Worm (Caenorhabditis elegans) whole organism, L2 larva: ENCODE results near the gene pgm-3.

Source experiments
- C34F6.9 ChIP-seq: fragments of 150-350 bp; optimal IDR thresholded peaks from 2 replicates; lab custom pipeline; 2014; ENCODE audit warnings: missing biosample characterization, missing genetic modification characterization
- F13H6.1 ChIP-seq: sonication (generic microtip); optimal IDR thresholded peaks from 2 replicates; lab custom pipeline; 2016; ENCODE audit warnings: missing genetic modification characterization, missing compliant biosample characterization
- R02D3.7 ChIP-seq: fragments of 150-350 bp; optimal IDR thresholded peaks from 2 replicates; lab custom pipeline; 2014; ENCODE audit warnings: missing biosample characterization, missing genetic modification characterization
- Y55F3AM.14 ChIP-seq: fragments of 200-800 bp; sonication (Bioruptor generic); optimal IDR thresholded peaks from 2 replicates; lab custom pipeline; 2018; ENCODE audit warnings: mild to moderate bottlenecking, missing genetic modification characterization, missing compliant biosample characterization
- ZK546.5 ChIP-seq: sonication (generic microtip); optimal IDR thresholded peaks from 2 replicates; lab custom pipeline; 2017; ENCODE audit warnings: missing biosample characterization, missing genetic modification characterization
- alr-1 ChIP-seq: fragments of 150-350 bp; optimal IDR thresholded peaks from 2 replicates; lab custom pipeline; 2014; ENCODE audit warnings: missing biosample characterization, missing genetic modification characterization
- aly-2 ChIP-seq: fragments of 150-350 bp; optimal IDR thresholded peaks from 2 replicates; lab custom pipeline; 2014; ENCODE audit warnings: missing biosample characterization, missing genetic modification characterization
- ama-1 ChIP-seq: fragments of 150-350 bp; optimal IDR thresholded peaks from 2 replicates; lab custom pipeline; 2018; ENCODE audit warnings: inconsistent platforms
- blmp-1 ChIP-seq: sonication (generic microtip); optimal IDR thresholded peaks from 2 replicates; lab custom pipeline; 2017; ENCODE audit warnings: missing genetic modification characterization, mild to moderate bottlenecking, missing compliant biosample characterization, antibody characterized with exemption, moderate library complexity; ENCODE audit not compliant: insufficient read depth
- ceh-16 ChIP-seq: fragments of 150-350 bp; optimal IDR thresholded peaks from 2 replicates; lab custom pipeline; 2014; ENCODE audit warnings: missing biosample characterization, missing genetic modification characterization
- ceh-82 ChIP-seq: fragments of 150-350 bp; optimal IDR thresholded peaks from 2 replicates; lab custom pipeline; 2014; ENCODE audit warnings: missing biosample characterization, missing genetic modification characterization
- crh-2 ChIP-seq: sonication (generic microtip); optimal IDR thresholded peaks from 2 replicates; lab custom pipeline; 2017; ENCODE audit warnings: missing biosample characterization, missing genetic modification characterization
- dmd-4 ChIP-seq: sonication (generic microtip); optimal IDR thresholded peaks from 2 replicates; lab custom pipeline; 2017; ENCODE audit warnings: missing biosample characterization, missing genetic modification characterization
- egl-27 ChIP-seq: sonication (generic microtip); optimal IDR thresholded peaks from 3 replicates; lab custom pipeline; 2017; ENCODE audit warnings: missing biosample characterization, missing genetic modification reagents, missing genetic modification characterization
- elt-1 ChIP-seq: fragments of 150-350 bp; optimal IDR thresholded peaks from 2 replicates; lab custom pipeline; 2014; ENCODE audit warnings: missing biosample characterization, missing genetic modification characterization
- elt-3 ChIP-seq: sonication (generic microtip); optimal IDR thresholded peaks from 2 replicates; lab custom pipeline; 2017; ENCODE audit warnings: missing biosample characterization, missing genetic modification characterization
- fos-1 ChIP-seq: fragments of 150-350 bp; optimal IDR thresholded peaks from 2 replicates; lab custom pipeline; 2014; ENCODE audit warnings: missing biosample characterization, missing genetic modification characterization
- gmeb-1 ChIP-seq: fragments of 150-350 bp; optimal IDR thresholded peaks from 2 replicates; lab custom pipeline; 2014; ENCODE audit warnings: missing biosample characterization, missing genetic modification characterization
- lin-11 ChIP-seq: fragments of 150-350 bp; sonication (generic microtip); optimal IDR thresholded peaks from 2 replicates; lab custom pipeline; 2014; ENCODE audit warnings: missing biosample characterization, missing genetic modification characterization, inconsistent platforms, mixed read lengths
- lin-13 ChIP-seq: fragments of 150-350 bp; optimal IDR thresholded peaks from 2 replicates; lab custom pipeline; 2014; ENCODE audit warnings: missing biosample characterization, missing genetic modification reagents, missing genetic modification characterization
- lin-39 ChIP-seq: fragments of 150-350 bp; optimal IDR thresholded peaks from 2 replicates; lab custom pipeline; 2014; ENCODE audit warnings: missing biosample characterization, missing genetic modification reagents, missing genetic modification characterization
- lsy-2 ChIP-seq, 2 experiments: fragments of 150-350 bp in 1 of 2; sonication (generic microtip) in 1 of 2; optimal IDR thresholded peaks; 2 replicates each; lab custom pipeline; 2014 to 2017; ENCODE audit warnings: missing biosample characterization in 2 of 2, missing genetic modification characterization in 2 of 2
- mab-5 ChIP-seq: fragments of 150-350 bp; optimal IDR thresholded peaks from 2 replicates; lab custom pipeline; 2014; ENCODE audit warnings: missing biosample characterization, missing genetic modification characterization
- mbf-1 ChIP-seq: sonication (generic microtip); optimal IDR thresholded peaks from 2 replicates; lab custom pipeline; 2017; ENCODE audit warnings: missing biosample characterization, missing genetic modification characterization
- mdl-1 ChIP-seq, 2 experiments: fragments of 150-350 bp in 1 of 2; sonication (generic microtip) in 1 of 2; optimal IDR thresholded peaks; 2 replicates each; lab custom pipeline; 2017; ENCODE audit warnings: missing biosample characterization in 2 of 2, missing genetic modification characterization in 2 of 2
- nhr-10 ChIP-seq: sonication (generic microtip); optimal IDR thresholded peaks from 2 replicates; lab custom pipeline; 2017; ENCODE audit warnings: missing biosample characterization, missing genetic modification characterization
- nhr-11 ChIP-seq: fragments of 150-350 bp; optimal IDR thresholded peaks from 2 replicates; lab custom pipeline; 2014; ENCODE audit warnings: missing biosample characterization, missing genetic modification characterization
- nhr-12 ChIP-seq: fragments of 150-350 bp; optimal IDR thresholded peaks from 2 replicates; lab custom pipeline; 2014; ENCODE audit warnings: missing biosample characterization, missing genetic modification characterization
- nhr-129 ChIP-seq: fragments of 150-350 bp; optimal IDR thresholded peaks from 2 replicates; lab custom pipeline; 2014; ENCODE audit warnings: missing biosample characterization, missing genetic modification characterization
- nhr-21 ChIP-seq: fragments of 150-350 bp; optimal IDR thresholded peaks from 2 replicates; lab custom pipeline; 2014; ENCODE audit warnings: missing biosample characterization, missing genetic modification characterization
- nhr-23 ChIP-seq: fragments of 150-350 bp; optimal IDR thresholded peaks from 2 replicates; lab custom pipeline; 2014; ENCODE audit warnings: missing biosample characterization, missing genetic modification reagents, missing genetic modification characterization
- nhr-237 ChIP-seq: fragments of 150-350 bp; optimal IDR thresholded peaks from 2 replicates; lab custom pipeline; 2014; ENCODE audit warnings: missing biosample characterization, missing genetic modification characterization
- nhr-25 ChIP-seq: fragments of 150-350 bp; sonication (generic microtip); optimal IDR thresholded peaks from 3 replicates; lab custom pipeline; 2014; ENCODE audit warnings: missing biosample characterization, missing genetic modification characterization
- nhr-6 ChIP-seq: fragments of 150-350 bp; optimal IDR thresholded peaks from 2 replicates; lab custom pipeline; 2014; ENCODE audit warnings: missing biosample characterization, missing genetic modification characterization
- nhr-77 ChIP-seq: fragments of 150-350 bp; optimal IDR thresholded peaks from 2 replicates; lab custom pipeline; 2014; ENCODE audit warnings: missing biosample characterization, missing genetic modification characterization
- peb-1 ChIP-seq: fragments of 150-350 bp; optimal IDR thresholded peaks from 2 replicates; lab custom pipeline; 2014; ENCODE audit warnings: missing biosample characterization, missing genetic modification characterization
- sem-4 ChIP-seq: fragments of 150-350 bp; optimal IDR thresholded peaks from 2 replicates; lab custom pipeline; 2014; ENCODE audit warnings: missing biosample characterization, missing genetic modification reagents, missing genetic modification characterization
- skn-1 ChIP-seq: sonication (generic microtip); optimal IDR thresholded peaks from 2 replicates; lab custom pipeline; 2017; ENCODE audit warnings: missing biosample characterization, missing genetic modification characterization
- sma-3 ChIP-seq: sonication (generic microtip); optimal IDR thresholded peaks from 2 replicates; lab custom pipeline; 2016; ENCODE audit warnings: missing genetic modification reagents, missing genetic modification characterization, missing compliant biosample characterization
- sma-9 ChIP-seq, 2 experiments: fragments of 150-350 bp in 1 of 2; sonication (generic microtip) in 1 of 2; optimal IDR thresholded peaks; 2 replicates each; lab custom pipeline; 2014 to 2016; ENCODE audit warnings: missing genetic modification characterization in 2 of 2, mild to moderate bottlenecking in 1 of 2, missing biosample characterization in 1 of 2, missing compliant biosample characterization in 1 of 2, missing genetic modification reagents in 1 of 2, moderate library complexity in 1 of 2
- snpc-4 ChIP-seq: fragments of 150-350 bp; optimal IDR thresholded peaks from 2 replicates; lab custom pipeline; 2014; ENCODE audit warnings: missing biosample characterization, missing genetic modification characterization
- unc-39 ChIP-seq: fragments of 150-350 bp; optimal IDR thresholded peaks from 2 replicates; lab custom pipeline; 2014; ENCODE audit warnings: missing biosample characterization, missing genetic modification characterization
- unc-55 ChIP-seq: fragments of 150-350 bp; sonication (generic microtip); optimal IDR thresholded peaks from 3 replicates; lab custom pipeline; 2014; ENCODE audit warnings: missing biosample characterization, missing genetic modification reagents, missing genetic modification characterization
- unc-62 ChIP-seq: fragments of 150-350 bp; optimal IDR thresholded peaks from 2 replicates; lab custom pipeline; 2014; ENCODE audit warnings: missing biosample characterization, missing genetic modification reagents, missing genetic modification characterization
- zag-1 ChIP-seq: fragments of 150-350 bp; optimal IDR thresholded peaks from 2 replicates; lab custom pipeline; 2014; ENCODE audit warnings: missing biosample characterization, missing genetic modification characterization
- ztf-1 ChIP-seq: fragments of 200-800 bp; sonication (Bioruptor generic); conservative IDR thresholded peaks from 2 replicates; pipeline ENCODE4 v1.3.6; 2022; ENCODE audit warnings: missing genetic modification characterization, missing compliant biosample characterization
- ztf-11 ChIP-seq: sonication (generic microtip); optimal IDR thresholded peaks from 2 replicates; lab custom pipeline; 2017; ENCODE audit warnings: missing biosample characterization, missing genetic modification characterization
- ztf-4 ChIP-seq: fragments of 150-350 bp; optimal IDR thresholded peaks from 2 replicates; lab custom pipeline; 2014; ENCODE audit warnings: missing biosample characterization, missing genetic modification characterization

Gene pgm-3

DNA sequence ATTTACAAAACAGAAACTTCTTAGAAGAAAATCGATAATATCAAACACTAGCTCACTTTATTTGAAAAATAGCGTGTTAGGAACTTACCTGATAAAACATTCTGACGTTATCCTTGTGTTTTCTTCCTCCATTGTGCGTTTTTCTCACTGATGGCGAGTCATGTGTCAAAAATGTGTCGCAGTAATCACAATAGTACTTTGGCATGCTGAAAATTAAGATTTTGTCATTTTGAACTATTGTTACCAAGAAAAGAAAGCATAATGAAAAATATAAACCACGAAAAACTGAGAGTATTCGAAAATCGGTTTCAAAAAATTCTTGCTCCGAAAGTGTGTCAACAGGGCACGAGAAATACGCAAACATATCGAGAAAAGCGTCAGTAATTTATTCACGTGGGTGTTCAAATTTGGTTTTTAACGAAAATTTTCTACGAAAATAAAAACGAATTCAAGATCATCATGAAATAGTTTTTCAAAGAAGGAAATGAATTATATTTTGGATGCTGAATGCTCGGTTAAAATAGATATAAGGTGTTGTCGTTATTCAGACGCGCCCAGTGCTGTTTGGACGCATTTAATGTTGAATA lies 37.8 kb upstream of the pgm-3 start, which contains the start of gene snrp-3:
TSS of gene snrp-3 (minus strand) at position 206 of the 587 bp plus-strand sequence.
- TF ChIP-seq gmeb-1 (peak; percentile 97), ztf-4 (peak; percentile 30), nhr-11 (no peak), lin-13 (GFP tag; lab: Kevin White, UChicago) (peak; percentile 86), lin-39 (tag; lab: Kevin White, UChicago) (no peak), egl-27 (tag; lab: Kevin White, UChicago) (peak; percentile 66), ceh-16 (tag; lab: Kevin White, UChicago) (no peak), R02D3.7 (peak; percentile 16), nhr-25 (tag; lab: Kevin White, UChicago) (peak; percentile 90), lin-11 (tag; lab: Kevin White, UChicago) (no peak), mab-5 (peak; percentile 73), elt-1 (tag; lab: Kevin White, UChicago) (no peak), ztf-11 (tag; lab: Kevin White, UChicago) (no peak), lsy-2 (tag; optimal IDR thresholded peaks at IDR 0.05; lab: Kevin White, UChicago) (peak; percentile 85 to 94), elt-3 (tag; lab: Kevin White, UChicago) (no peak), zag-1 (tag; lab: Kevin White, UChicago) (peak; percentile 32), unc-62 (GFP tag; lab: Kevin White, UChicago) (no peak), ceh-82 (tag; lab: Kevin White, UChicago) (no peak), ztf-1 (GFP tag; lab: Robert Waterston, UW) (no peak), fos-1 (tag; lab: Kevin White, UChicago) (peak; percentile 43), sma-9 (GFP tag; optimal IDR thresholded peaks at IDR 0.05; lab: Kevin White, UChicago) (peak; percentile 79), sma-9 (tag; optimal IDR thresholded peaks at IDR 0.05; lab: Kevin White, UChicago) (no peak), mdl-1 (tag; optimal IDR thresholded peaks at IDR 0.05; lab: Kevin White, UChicago) (peak in 1 of 2 experiments; percentile 75), nhr-77 (tag; lab: Kevin White, UChicago) (no peak), unc-39 (no peak), nhr-129 (tag; lab: Kevin White, UChicago) (peak; percentile 79), sem-4 (tag; lab: Kevin White, UChicago) (peak; percentile 62), nhr-23 (no peak), peb-1 (tag; lab: Kevin White, UChicago) (no peak), nhr-12 (tag; lab: Kevin White, UChicago) (no peak), unc-55 (GFP tag; lab: Kevin White, UChicago) (peak; percentile 94), nhr-6 (tag; lab: Kevin White, UChicago) (peak; percentile 78), nhr-21 (tag; lab: Kevin White, UChicago) (peak; percentile 78), sma-3 (peak; percentile 71), C34F6.9 (tag; lab: Kevin White, UChicago) (peak; percentile 96), snpc-4 (tag; lab: Kevin White, UChicago) (peak; percentile 55), Y55F3AM.14 (GFP tag; lab: Kevin White, UChicago) (no peak), dmd-4 (no peak), nhr-237 (tag; lab: Kevin White, UChicago) (no peak), ZK546.5 (no peak), blmp-1 (tag; lab: Kevin White, UChicago) (no peak), F13H6.1 (tag; lab: Kevin White, UChicago) (peak; percentile 83), skn-1 (tag; lab: Kevin White, UChicago) (no peak), nhr-10 (tag; lab: Kevin White, UChicago) (peak; percentile 48), aly-2 (tag; lab: Kevin White, UChicago) (no peak), mbf-1 (no peak), crh-2 (tag; lab: Kevin White, UChicago) (peak; percentile 86), ama-1 (lab: Kevin White, UChicago) (peak; percentile 69), alr-1 (tag; lab: Kevin White, UChicago) (no peak)
